Worm (Caenorhabditis elegans) whole organism, L4/young adult: ENCODE measurements around the gene ram-2.

Experiments used
- W03F9.2 ChIP-seq: fragments of 150-350 bp; optimal IDR thresholded peaks from 2 replicates; lab custom pipeline; 2014; ENCODE audit warnings: missing biosample characterization, missing genetic modification characterization
- dao-5 ChIP-seq: sonication (generic microtip); optimal IDR thresholded peaks from 2 replicates; lab custom pipeline; 2016; ENCODE audit warnings: missing genotype, missing genetic modification characterization, moderate library complexity, missing compliant biosample characterization
- him-1 ChIP-seq: sonication (generic microtip); optimal IDR thresholded peaks from 2 replicates; lab custom pipeline; 2016; ENCODE audit warnings: missing genotype, missing genetic modification reagents, missing genetic modification characterization, missing compliant biosample characterization

- TF ChIP-seq him-1 (tag; lab: Kevin White, UChicago) (no peak), dao-5 (tag; lab: Kevin White, UChicago) (no peak), W03F9.2 (tag; lab: Kevin White, UChicago) (no peak)
Observed at ce11 chrII:11025566-11025965, 8.9 kb upstream of the ram-2 start, which contains the start of gene F33A8.7.
